Worm (Caenorhabditis elegans) whole organism, L1 larva: ENCODE measurements around the gene Y25C1A.2.
"Not testable (repeated sequence)": the region's sequence is repeated elsewhere in the genome, so short reads cannot be mapped to it uniquely, and the experiment has no call there.

ENCODE experiments used
- F16B12.6 ChIP-seq: fragments of 150-350 bp; optimal IDR thresholded peaks from 2 replicates; lab custom pipeline; 2014; ENCODE audit warnings: missing biosample characterization, missing genetic modification characterization
- Y116A8C.19 ChIP-seq: sonication (generic microtip); optimal IDR thresholded peaks from 2 replicates; lab custom pipeline; 2016; ENCODE audit warnings: missing compliant biosample characterization, missing genetic modification characterization, borderline replicate concordance
- aha-1 ChIP-seq: fragments of 150-350 bp; optimal IDR thresholded peaks from 2 replicates; lab custom pipeline; 2014; ENCODE audit warnings: missing biosample characterization, missing genetic modification characterization
- aly-2 ChIP-seq: fragments of 150-350 bp; optimal IDR thresholded peaks from 2 replicates; lab custom pipeline; 2014; ENCODE audit warnings: missing biosample characterization, missing genetic modification characterization
- ama-1 ChIP-seq: fragments of 150-350 bp; optimal IDR thresholded peaks from 2 replicates; lab custom pipeline; 2014
- blmp-1 ChIP-seq: fragments of 150-350 bp; optimal IDR thresholded peaks from 2 replicates; lab custom pipeline; 2014; ENCODE audit warnings: missing biosample characterization, missing genetic modification characterization
- ceh-88 ChIP-seq: fragments of 200-800 bp; sonication (Bioruptor generic); IDR thresholded peaks from 2 replicates; pipeline ENCODE4 v1.3.6; 2022; ENCODE audit warnings: missing genetic modification characterization, missing compliant biosample characterization
- dpl-1 ChIP-seq, 3 experiments: fragments of 150-350 bp in 2 of 3; sonication (generic microtip) in 1 of 3; optimal IDR thresholded peaks; 2 replicates each; lab custom pipeline; 2014 to 2017; ENCODE audit warnings: missing biosample characterization in 3 of 3, missing genetic modification characterization in 3 of 3, missing genetic modification reagents in 3 of 3
- dsc-1 ChIP-seq: sonication (generic microtip); optimal IDR thresholded peaks from 2 replicates; lab custom pipeline; 2016; ENCODE audit warnings: mild to moderate bottlenecking, missing genetic modification characterization, missing compliant biosample characterization
- efl-1 ChIP-seq, 4 experiments: fragments of 150-350 bp; optimal IDR thresholded peaks in 3 of 4; peaks in 1 of 4; 1 replicate in 1 of 4; 2 replicates in 3 of 4; lab custom pipeline; 2014; ENCODE audit warnings: missing biosample characterization in 2 of 4, missing genetic modification characterization in 2 of 4, missing genetic modification reagents in 2 of 4
- hlh-17 ChIP-seq: fragments of 200-800 bp; sonication (Bioruptor generic); optimal IDR thresholded peaks from 2 replicates; lab custom pipeline; 2018; ENCODE audit warnings: missing genetic modification characterization, mild to moderate bottlenecking, missing compliant biosample characterization, moderate library complexity, borderline replicate concordance
- hpl-2 ChIP-seq: fragments of 150-350 bp; optimal IDR thresholded peaks from 2 replicates; lab custom pipeline; 2014; ENCODE audit warnings: missing biosample characterization, missing genetic modification reagents, missing genetic modification characterization
- lin-14 ChIP-seq: fragments of 200-800 bp; sonication (Bioruptor generic); optimal IDR thresholded peaks from 2 replicates; lab custom pipeline; 2018; ENCODE audit warnings: mild to moderate bottlenecking, missing genetic modification characterization, moderate library complexity, missing compliant biosample characterization
- lin-15B ChIP-seq: fragments of 150-350 bp; sonication (generic microtip); optimal IDR thresholded peaks from 3 replicates; lab custom pipeline; 2014; ENCODE audit warnings: missing biosample characterization, missing genetic modification characterization
- lin-35 ChIP-seq, 2 experiments: fragments of 150-350 bp; optimal IDR thresholded peaks; 2 replicates each; lab custom pipeline; 2014; ENCODE audit warnings: missing biosample characterization in 2 of 2, missing genetic modification characterization in 2 of 2, missing genetic modification reagents in 2 of 2
- lir-3 ChIP-seq: sonication (generic microtip); optimal IDR thresholded peaks from 2 replicates; lab custom pipeline; 2016; ENCODE audit warnings: mild to moderate bottlenecking, missing genetic modification characterization, moderate library complexity, missing compliant biosample characterization; ENCODE audit not compliant: poor library complexity
- lsy-2 ChIP-seq, 2 experiments: fragments of 150-350 bp; optimal IDR thresholded peaks; 2 replicates each; lab custom pipeline; 2014; ENCODE audit warnings: missing biosample characterization in 2 of 2, missing genetic modification characterization in 2 of 2
- mab-9 ChIP-seq: fragments of 200-800 bp; sonication (Bioruptor generic); IDR thresholded peaks from 2 replicates; pipeline ENCODE4 v1.3.6; 2022; ENCODE audit warnings: missing genetic modification reagents, missing genetic modification characterization, missing compliant biosample characterization
- mdl-1 ChIP-seq, 2 experiments: fragments of 150-350 bp; optimal IDR thresholded peaks; 2 replicates each; lab custom pipeline; 2014 to 2017; ENCODE audit warnings: missing biosample characterization in 2 of 2, missing genetic modification characterization in 2 of 2, inconsistent platforms in 1 of 2
- mep-1 ChIP-seq: fragments of 150-350 bp; optimal IDR thresholded peaks from 2 replicates; lab custom pipeline; 2014; ENCODE audit warnings: missing biosample characterization, missing genetic modification characterization
- nhr-20 ChIP-seq: sonication (generic microtip); optimal IDR thresholded peaks from 2 replicates; lab custom pipeline; 2016; ENCODE audit warnings: mild to moderate bottlenecking, missing genetic modification characterization, missing compliant biosample characterization
- nhr-28 ChIP-seq: fragments of 150-350 bp; optimal IDR thresholded peaks from 2 replicates; lab custom pipeline; 2014; ENCODE audit warnings: missing biosample characterization, missing genetic modification characterization
- nhr-47 ChIP-seq: sonication (generic microtip); optimal IDR thresholded peaks from 2 replicates; lab custom pipeline; 2016; ENCODE audit warnings: mild to moderate bottlenecking, missing genetic modification characterization, moderate library complexity, missing compliant biosample characterization
- nhr-71 ChIP-seq: sonication (generic microtip); optimal IDR thresholded peaks from 2 replicates; lab custom pipeline; 2016; ENCODE audit warnings: mild to moderate bottlenecking, missing genetic modification characterization, moderate library complexity, missing compliant biosample characterization
- nhr-76 ChIP-seq: sonication (generic microtip); optimal IDR thresholded peaks from 2 replicates; lab custom pipeline; 2017; ENCODE audit warnings: missing biosample characterization, missing genetic modification characterization
- nhr-84 ChIP-seq: sonication (generic microtip); optimal IDR thresholded peaks from 2 replicates; lab custom pipeline; 2017; ENCODE audit warnings: missing biosample characterization, missing genetic modification characterization
- nhr-85 ChIP-seq: sonication (generic microtip); peaks from one replicate; lab custom pipeline; 2016; ENCODE audit warnings: missing genetic modification characterization, inconsistent platforms, missing compliant biosample characterization
- pqm-1 ChIP-seq: sonication (generic microtip); optimal IDR thresholded peaks from 3 replicates; lab custom pipeline; 2017; ENCODE audit warnings: missing biosample characterization, missing genetic modification characterization
- rnt-1 ChIP-seq: sonication (generic microtip); optimal IDR thresholded peaks from 2 replicates; lab custom pipeline; 2016; ENCODE audit warnings: mild to moderate bottlenecking, missing genetic modification characterization, moderate library complexity, missing compliant biosample characterization
- skn-1 ChIP-seq: fragments of 150-350 bp; optimal IDR thresholded peaks from 2 replicates; lab custom pipeline; 2014; ENCODE audit warnings: missing biosample characterization, missing genetic modification characterization
- snpc-4 ChIP-seq: fragments of 150-350 bp; optimal IDR thresholded peaks from 2 replicates; lab custom pipeline; 2014; ENCODE audit warnings: missing biosample characterization, missing genetic modification characterization
- snu-23 ChIP-seq: sonication (generic microtip); optimal IDR thresholded peaks from 2 replicates; lab custom pipeline; 2016; ENCODE audit warnings: missing genetic modification characterization, missing compliant biosample characterization
- sox-4 ChIP-seq: sonication (generic microtip); optimal IDR thresholded peaks from 2 replicates; lab custom pipeline; 2016; ENCODE audit warnings: missing genetic modification characterization, missing compliant biosample characterization
- sptf-1 ChIP-seq: fragments of 150-350 bp; optimal IDR thresholded peaks from 2 replicates; lab custom pipeline; 2014; ENCODE audit warnings: missing biosample characterization, missing genetic modification characterization
- sup-37 ChIP-seq: fragments of 200-800 bp; sonication (Bioruptor generic); optimal IDR thresholded peaks from 2 replicates; lab custom pipeline; 2018; ENCODE audit warnings: mild to moderate bottlenecking, missing genetic modification characterization, missing compliant biosample characterization
- swsn-7 ChIP-seq: sonication (generic microtip); optimal IDR thresholded peaks from 2 replicates; lab custom pipeline; 2016; ENCODE audit warnings: missing genetic modification characterization, missing compliant biosample characterization
- tbx-2 ChIP-seq: sonication (generic microtip); optimal IDR thresholded peaks from 2 replicates; lab custom pipeline; 2016; ENCODE audit warnings: missing genetic modification characterization, missing compliant biosample characterization
- unc-62 ChIP-seq: fragments of 150-350 bp; optimal IDR thresholded peaks from 2 replicates; lab custom pipeline; 2014; ENCODE audit warnings: missing biosample characterization, missing genetic modification reagents, missing genetic modification characterization
- unc-86 ChIP-seq: sonication (generic microtip); optimal IDR thresholded peaks from 2 replicates; lab custom pipeline; 2016; ENCODE audit warnings: missing genetic modification characterization, missing compliant biosample characterization
- unc-98 ChIP-seq: fragments of 200-800 bp; sonication (Bioruptor generic); IDR thresholded peaks from 2 replicates; pipeline ENCODE4 v1.3.6; 2022; ENCODE audit warnings: missing genetic modification characterization, missing compliant biosample characterization
- vab-15 ChIP-seq: sonication (generic microtip); optimal IDR thresholded peaks from 2 replicates; lab custom pipeline; 2017; ENCODE audit warnings: missing genotype, mild to moderate bottlenecking, missing genetic modification characterization, missing compliant biosample characterization
- xbp-1 ChIP-seq: sonication (generic microtip); optimal IDR thresholded peaks from 2 replicates; lab custom pipeline; 2016; ENCODE audit warnings: missing genetic modification characterization, missing compliant biosample characterization
- zag-1 ChIP-seq: fragments of 150-350 bp; optimal IDR thresholded peaks from 2 replicates; lab custom pipeline; 2014; ENCODE audit warnings: missing biosample characterization, missing genetic modification characterization
- zip-4 ChIP-seq: fragments of 200-800 bp; sonication (Bioruptor generic); optimal IDR thresholded peaks from 2 replicates; lab custom pipeline; 2018; ENCODE audit warnings: mild to moderate bottlenecking, missing genetic modification characterization, moderate library complexity, missing compliant biosample characterization
- ztf-11 ChIP-seq, 2 experiments: sonication (generic microtip); optimal IDR thresholded peaks; 2 replicates each; lab custom pipeline; 2016 to 2017; ENCODE audit warnings: missing genetic modification characterization in 2 of 2, missing biosample characterization in 1 of 2, missing compliant biosample characterization in 1 of 2

Gene Y25C1A.2

DNA sequence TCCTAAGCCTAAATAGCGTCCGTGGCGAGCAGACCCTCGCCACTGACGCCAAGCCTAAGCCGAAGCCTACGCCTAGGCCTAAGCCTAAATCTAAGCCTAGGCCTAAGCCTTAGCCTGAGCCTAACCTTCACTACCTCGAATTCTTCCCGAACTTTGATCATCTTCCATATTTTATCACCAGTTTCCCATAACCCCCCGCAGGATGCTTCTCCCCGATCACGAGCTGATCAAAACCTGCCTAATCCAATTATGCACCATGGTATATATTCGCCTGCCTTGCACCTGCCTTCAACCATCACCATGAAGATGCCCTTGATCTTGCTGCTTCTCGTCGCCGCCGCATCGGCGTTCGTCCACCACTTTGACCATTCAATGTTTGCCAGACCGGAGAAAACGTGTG, 14.3 kb downstream of the Y25C1A.2 start, which contains the start of gene ins-31:
ins-31 (plus strand) TSS at position 301 of the 400 bp plus-strand sequence.
- TF ChIP-seq pqm-1 (tag; lab: Kevin White, UChicago); zip-4 (GFP tag; lab: Kevin White, UChicago); mdl-1 (tag; optimal IDR thresholded peaks at IDR 0.05; lab: Kevin White, UChicago): not testable (repeated sequence)
- TF ChIP-seq, all 84 proteins: peak for 0; not testable (repeated sequence) for 84

DNA sequence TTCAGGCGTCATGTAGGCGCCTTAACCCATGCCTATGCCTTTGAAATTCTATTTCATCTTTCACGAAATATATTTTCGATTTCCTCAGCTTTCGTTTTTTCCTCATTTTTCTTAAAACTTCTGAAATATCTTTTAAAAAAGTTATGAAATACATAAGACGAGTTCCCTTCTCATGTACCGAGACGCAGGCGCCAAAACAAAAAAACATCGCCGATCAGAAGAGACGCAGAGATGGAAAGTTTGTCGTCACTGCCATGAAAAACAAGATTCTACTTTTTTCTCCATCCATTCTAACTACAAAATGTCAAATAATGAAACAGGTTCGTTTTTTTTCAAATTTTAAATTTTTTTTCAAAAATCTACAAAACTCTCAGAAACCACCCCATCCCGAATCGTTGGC, 16.6 kb downstream of the Y25C1A.2 start, which contains the start of gene chil-24:
chil-24 (plus strand) TSS at position 156 of the 400 bp plus-strand sequence.
- TF ChIP-seq aly-2 (tag; lab: Kevin White, UChicago) (no peak), swsn-7 (tag; lab: Kevin White, UChicago) (peak; percentile 5), zag-1 (tag; lab: Kevin White, UChicago) (no peak), lsy-2 (tag; optimal IDR thresholded peaks at IDR 0.05; lab: Kevin White, UChicago) (peak in 1 of 2 experiments; percentile 36), snpc-4 (tag; lab: Kevin White, UChicago) (peak; percentile 16), blmp-1 (peak; percentile 21), snu-23 (GFP tag; lab: Kevin White, UChicago) (peak; percentile 44), ama-1 (lab: Kevin White, UChicago) (no peak), nhr-76 (tag; lab: Kevin White, UChicago) (no peak), hpl-2 (GFP tag; lab: Kevin White, UChicago) (peak; percentile 12), nhr-85 (tag; lab: Kevin White, UChicago) (peak; percentile 77), Y116A8C.19 (tag; lab: Kevin White, UChicago) (no peak), efl-1 (optimal IDR thresholded peaks at IDR 0.05; lab: Kevin White, UChicago) (peak; percentile 56 to 68), efl-1 (GFP tag; optimal IDR thresholded peaks at IDR 0.05 in 1 of 2; lab: Kevin White, UChicago) (peak; percentile 14 to 92), aha-1 (no peak), unc-62 (GFP tag; lab: Kevin White, UChicago) (no peak), nhr-47 (no peak), ceh-88 (GFP tag; lab: Robert Waterston, UW) (no peak), dpl-1 (GFP tag; optimal IDR thresholded peaks at IDR 0.05; lab: Kevin White, UChicago) (peak in 2 of 3 experiments; percentile 9 to 11), nhr-28 (tag; lab: Kevin White, UChicago) (no peak), mep-1 (peak; percentile 33), ztf-11 (tag; optimal IDR thresholded peaks at IDR 0.05; lab: Kevin White, UChicago) (no peak), F16B12.6 (peak; percentile 13), lin-15B (tag; lab: Kevin White, UChicago) (no peak), hlh-17 (GFP tag; lab: Kevin White, UChicago) (no peak), tbx-2 (tag; lab: Kevin White, UChicago) (no peak), zip-4 (GFP tag; lab: Kevin White, UChicago) (no peak), sox-4 (tag; lab: Kevin White, UChicago) (no peak), lin-14 (GFP tag; lab: Kevin White, UChicago) (no peak), lir-3 (tag; lab: Kevin White, UChicago) (no peak), mab-9 (no peak), xbp-1 (no peak), nhr-20 (peak; percentile 53), lin-35 (GFP tag; optimal IDR thresholded peaks at IDR 0.05; lab: Kevin White, UChicago) (peak in 1 of 2 experiments; percentile 59), nhr-84 (tag; lab: Kevin White, UChicago) (no peak), skn-1 (peak; percentile 45), unc-86 (no peak), rnt-1 (tag; lab: Kevin White, UChicago) (peak; percentile 61), mdl-1 (tag; optimal IDR thresholded peaks at IDR 0.05; lab: Kevin White, UChicago) (peak in 1 of 2 experiments; percentile 16), vab-15 (tag; lab: Kevin White, UChicago) (no peak), dsc-1 (no peak), nhr-71 (tag; lab: Kevin White, UChicago) (no peak), sup-37 (GFP tag; lab: Kevin White, UChicago) (no peak), unc-98 (no peak), sptf-1 (no peak)
